Worm (Caenorhabditis elegans) whole organism, L3 larva: ENCODE data around the gene F21C10.18.

ENCODE experiments used
- ama-1 ChIP-seq: fragments of 150-350 bp; optimal IDR thresholded peaks from 2 replicates; lab custom pipeline; 2018
- mml-1 ChIP-seq: fragments of 150-350 bp; sonication (generic microtip); optimal IDR thresholded peaks from 3 replicates; lab custom pipeline; 2014; ENCODE audit warnings: missing biosample characterization, missing genetic modification characterization
- nfya-1 ChIP-seq: sonication (generic microtip); optimal IDR thresholded peaks from 2 replicates; lab custom pipeline; 2017; ENCODE audit warnings: missing genetic modification characterization, mild to moderate bottlenecking, missing compliant biosample characterization, antibody characterized with exemption, moderate library complexity; ENCODE audit not compliant: insufficient read depth
- nhr-11 ChIP-seq: fragments of 150-350 bp; optimal IDR thresholded peaks from 2 replicates; lab custom pipeline; 2014; ENCODE audit warnings: missing biosample characterization, missing genetic modification characterization
- pqm-1 ChIP-seq: fragments of 150-350 bp; optimal IDR thresholded peaks from 2 replicates; lab custom pipeline; 2017; ENCODE audit warnings: missing biosample characterization, missing genetic modification characterization, inconsistent platforms
- snpc-4 ChIP-seq: fragments of 150-350 bp; optimal IDR thresholded peaks from 2 replicates; lab custom pipeline; 2014; ENCODE audit warnings: missing biosample characterization, missing genetic modification characterization
- unc-62 ChIP-seq: fragments of 150-350 bp; sonication (generic microtip); optimal IDR thresholded peaks from 4 replicates; lab custom pipeline; 2014; ENCODE audit warnings: missing biosample characterization, missing genetic modification reagents, missing genetic modification characterization
- ztf-11 ChIP-seq: fragments of 150-350 bp; optimal IDR thresholded peaks from 2 replicates; lab custom pipeline; 2014; ENCODE audit warnings: missing biosample characterization, missing genetic modification characterization

DNA sequence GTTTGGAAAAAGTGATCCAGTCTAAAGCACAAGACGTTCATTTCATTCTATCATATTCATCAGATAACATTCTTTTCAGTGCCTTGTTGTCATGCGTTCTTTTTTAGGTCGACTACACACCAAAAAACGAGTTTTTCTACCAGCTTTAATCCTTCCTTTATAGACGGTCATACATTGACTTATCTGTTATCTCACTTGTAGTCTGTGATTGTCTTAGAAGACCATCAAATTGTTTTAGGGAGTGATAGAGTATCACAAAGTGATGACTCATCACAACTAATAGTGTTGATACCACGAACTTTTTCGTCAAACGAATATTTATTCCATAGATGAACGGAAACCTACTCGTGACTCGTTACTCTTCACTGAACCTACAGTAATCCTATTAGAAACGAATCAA, 22.5 kb upstream of the F21C10.18 start:
- TF ChIP-seq nhr-11 (tag; lab: Kevin White, UChicago) (no peak), ztf-11 (tag; lab: Kevin White, UChicago) (no peak), ama-1 (lab: Kevin White, UChicago) (no peak), pqm-1 (peak; percentile 15), nfya-1 (no peak), snpc-4 (no peak), unc-62 (GFP tag; lab: Kevin White, UChicago) (no peak), mml-1 (tag; lab: Kevin White, UChicago) (no peak)
